Worm (Caenorhabditis elegans) whole organism, L1 larva: ENCODE data around the gene cebp-1.

Experiments
- C34B4.2 ChIP-seq: sonication (generic microtip); optimal IDR thresholded peaks from 2 replicates; lab custom pipeline; 2017; ENCODE audit warnings: mild to moderate bottlenecking, missing genetic modification characterization, missing compliant biosample characterization
- Y116A8C.19 ChIP-seq: sonication (generic microtip); optimal IDR thresholded peaks from 2 replicates; lab custom pipeline; 2016; ENCODE audit warnings: missing compliant biosample characterization, missing genetic modification characterization, borderline replicate concordance
- aha-1 ChIP-seq: fragments of 150-350 bp; optimal IDR thresholded peaks from 2 replicates; lab custom pipeline; 2014; ENCODE audit warnings: missing biosample characterization, missing genetic modification characterization
- alr-1 ChIP-seq: fragments of 200-800 bp; sonication (Bioruptor generic); optimal IDR thresholded peaks from 2 replicates; lab custom pipeline; 2018; ENCODE audit warnings: borderline replicate concordance, mild to moderate bottlenecking, missing genetic modification characterization, missing compliant biosample characterization
- aly-2 ChIP-seq: fragments of 150-350 bp; optimal IDR thresholded peaks from 2 replicates; lab custom pipeline; 2014; ENCODE audit warnings: missing biosample characterization, missing genetic modification characterization
- ceh-63 ChIP-seq: fragments of 200-800 bp; sonication (Bioruptor generic); optimal IDR thresholded peaks from 2 replicates; lab custom pipeline; 2018; ENCODE audit warnings: mild to moderate bottlenecking, missing genetic modification characterization, missing compliant biosample characterization
- efl-1 ChIP-seq, 4 experiments: fragments of 150-350 bp; optimal IDR thresholded peaks in 3 of 4; peaks in 1 of 4; 1 replicate in 1 of 4; 2 replicates in 3 of 4; lab custom pipeline; 2014; ENCODE audit warnings: missing biosample characterization in 2 of 4, missing genetic modification characterization in 2 of 4, missing genetic modification reagents in 2 of 4
- egl-13 ChIP-seq: sonication (generic microtip); optimal IDR thresholded peaks from 2 replicates; lab custom pipeline; 2016; ENCODE audit warnings: missing genotype, missing genetic modification reagents, missing genetic modification characterization, missing compliant biosample characterization
- elt-3 ChIP-seq, 6 experiments: fragments of 150-350 bp in 1 of 6; sonication (generic microtip); optimal IDR thresholded peaks; 2 replicates each; lab custom pipeline; 2017 to 2018; ENCODE audit warnings: missing biosample characterization in 6 of 6, missing genetic modification characterization in 6 of 6, inconsistent platforms in 1 of 6
- ets-5 ChIP-seq: fragments of 200-800 bp; sonication (Bioruptor generic); IDR thresholded peaks from 2 replicates; pipeline ENCODE4 v1.3.6; 2022; ENCODE audit warnings: missing genetic modification characterization, missing compliant biosample characterization
- fkh-8 ChIP-seq: sonication (generic microtip); optimal IDR thresholded peaks from 2 replicates; lab custom pipeline; 2016; ENCODE audit warnings: mild to moderate bottlenecking, missing genetic modification characterization, missing compliant biosample characterization
- fos-1 ChIP-seq: fragments of 150-350 bp; optimal IDR thresholded peaks from 2 replicates; lab custom pipeline; 2014; ENCODE audit warnings: missing biosample characterization, missing genetic modification characterization
- grh-1 ChIP-seq: fragments of 200-800 bp; sonication (Bioruptor generic); IDR thresholded peaks from 2 replicates; pipeline ENCODE4 v1.3.6; 2022; ENCODE audit warnings: missing genetic modification reagents, missing genetic modification characterization, missing compliant biosample characterization
- hlh-17 ChIP-seq: fragments of 200-800 bp; sonication (Bioruptor generic); optimal IDR thresholded peaks from 2 replicates; lab custom pipeline; 2018; ENCODE audit warnings: missing genetic modification characterization, mild to moderate bottlenecking, missing compliant biosample characterization, moderate library complexity, borderline replicate concordance
- hpl-2 ChIP-seq: fragments of 150-350 bp; optimal IDR thresholded peaks from 2 replicates; lab custom pipeline; 2014; ENCODE audit warnings: missing biosample characterization, missing genetic modification reagents, missing genetic modification characterization
- isw-1 ChIP-seq: fragments of 200-800 bp; sonication (Bioruptor generic); IDR thresholded peaks from 2 replicates; pipeline ENCODE4 v1.3.6; 2022; ENCODE audit warnings: missing genetic modification characterization, missing compliant biosample characterization
- lin-13 ChIP-seq: fragments of 150-350 bp; optimal IDR thresholded peaks from 2 replicates; lab custom pipeline; 2014; ENCODE audit warnings: missing biosample characterization, missing genetic modification reagents, missing genetic modification characterization
- lin-14 ChIP-seq: fragments of 200-800 bp; sonication (Bioruptor generic); optimal IDR thresholded peaks from 2 replicates; lab custom pipeline; 2018; ENCODE audit warnings: mild to moderate bottlenecking, missing genetic modification characterization, moderate library complexity, missing compliant biosample characterization
- lin-15B ChIP-seq: fragments of 150-350 bp; sonication (generic microtip); optimal IDR thresholded peaks from 3 replicates; lab custom pipeline; 2014; ENCODE audit warnings: missing biosample characterization, missing genetic modification characterization
- lin-35 ChIP-seq, 2 experiments: fragments of 150-350 bp; optimal IDR thresholded peaks; 2 replicates each; lab custom pipeline; 2014; ENCODE audit warnings: missing biosample characterization in 2 of 2, missing genetic modification characterization in 2 of 2, missing genetic modification reagents in 2 of 2
- mab-9 ChIP-seq: fragments of 200-800 bp; sonication (Bioruptor generic); IDR thresholded peaks from 2 replicates; pipeline ENCODE4 v1.3.6; 2022; ENCODE audit warnings: missing genetic modification reagents, missing genetic modification characterization, missing compliant biosample characterization
- mdl-1 ChIP-seq, 2 experiments: fragments of 150-350 bp; optimal IDR thresholded peaks; 2 replicates each; lab custom pipeline; 2014 to 2017; ENCODE audit warnings: missing biosample characterization in 2 of 2, missing genetic modification characterization in 2 of 2, inconsistent platforms in 1 of 2
- nhr-237 ChIP-seq: fragments of 150-350 bp; optimal IDR thresholded peaks from 2 replicates; lab custom pipeline; 2014; ENCODE audit warnings: missing biosample characterization, missing genetic modification characterization
- nhr-28 ChIP-seq: fragments of 150-350 bp; optimal IDR thresholded peaks from 2 replicates; lab custom pipeline; 2014; ENCODE audit warnings: missing biosample characterization, missing genetic modification characterization
- nhr-47 ChIP-seq: sonication (generic microtip); optimal IDR thresholded peaks from 2 replicates; lab custom pipeline; 2016; ENCODE audit warnings: mild to moderate bottlenecking, missing genetic modification characterization, moderate library complexity, missing compliant biosample characterization
- nhr-71 ChIP-seq: sonication (generic microtip); optimal IDR thresholded peaks from 2 replicates; lab custom pipeline; 2016; ENCODE audit warnings: mild to moderate bottlenecking, missing genetic modification characterization, moderate library complexity, missing compliant biosample characterization
- nhr-77 ChIP-seq: fragments of 150-350 bp; optimal IDR thresholded peaks from 2 replicates; lab custom pipeline; 2014; ENCODE audit warnings: missing biosample characterization, missing genetic modification characterization
- nhr-85 ChIP-seq: sonication (generic microtip); peaks from one replicate; lab custom pipeline; 2016; ENCODE audit warnings: missing genetic modification characterization, inconsistent platforms, missing compliant biosample characterization
- nhr-90 ChIP-seq: sonication (generic microtip); optimal IDR thresholded peaks from 2 replicates; lab custom pipeline; 2016; ENCODE audit warnings: mild to moderate bottlenecking, missing genetic modification characterization, missing compliant biosample characterization; ENCODE audit not compliant: poor library complexity
- pax-3 ChIP-seq: fragments of 200-800 bp; sonication (Bioruptor generic); optimal IDR thresholded peaks from 2 replicates; lab custom pipeline; 2018; ENCODE audit warnings: mild to moderate bottlenecking, missing genetic modification characterization, moderate library complexity, missing compliant biosample characterization
- rnt-1 ChIP-seq: sonication (generic microtip); optimal IDR thresholded peaks from 2 replicates; lab custom pipeline; 2016; ENCODE audit warnings: mild to moderate bottlenecking, missing genetic modification characterization, moderate library complexity, missing compliant biosample characterization
- sox-4 ChIP-seq: sonication (generic microtip); optimal IDR thresholded peaks from 2 replicates; lab custom pipeline; 2016; ENCODE audit warnings: missing genetic modification characterization, missing compliant biosample characterization
- sup-37 ChIP-seq: fragments of 200-800 bp; sonication (Bioruptor generic); optimal IDR thresholded peaks from 2 replicates; lab custom pipeline; 2018; ENCODE audit warnings: mild to moderate bottlenecking, missing genetic modification characterization, missing compliant biosample characterization
- swsn-7 ChIP-seq: sonication (generic microtip); optimal IDR thresholded peaks from 2 replicates; lab custom pipeline; 2016; ENCODE audit warnings: missing genetic modification characterization, missing compliant biosample characterization
- tlp-1 ChIP-seq: fragments of 150-350 bp; optimal IDR thresholded peaks from 2 replicates; lab custom pipeline; 2014; ENCODE audit warnings: missing biosample characterization, missing genetic modification characterization
- unc-130 ChIP-seq: fragments of 150-350 bp; optimal IDR thresholded peaks from 2 replicates; lab custom pipeline; 2017; ENCODE audit warnings: missing biosample characterization, missing genetic modification characterization, inconsistent platforms
- ztf-11 ChIP-seq, 2 experiments: sonication (generic microtip); optimal IDR thresholded peaks; 2 replicates each; lab custom pipeline; 2016 to 2017; ENCODE audit warnings: missing genetic modification characterization in 2 of 2, missing biosample characterization in 1 of 2, missing compliant biosample characterization in 1 of 2

Gene cebp-1

ce11 chrX:1453770-1454169 is at the start of gene cebp-1 (continued):
- TF ChIP-seq elt-3 (tag; optimal IDR thresholded peaks at IDR 0.05; lab: Kevin White, UChicago), result no peak
- no peak for TF ChIP-seq aha-1
- TF ChIP-seq ets-5 (GFP tag; lab: Robert Waterston, UW), result no peak
- no peak for TF ChIP-seq sox-4
- no peak for TF ChIP-seq hlh-17 (GFP tag; lab: Kevin White, UChicago)
- no peak for TF ChIP-seq nhr-28 (tag; lab: Kevin White, UChicago)
- TF ChIP-seq nhr-90, result no peak
- no peak for TF ChIP-seq ceh-63 (GFP tag; lab: Kevin White, UChicago)
- TF ChIP-seq nhr-77 (tag; lab: Kevin White, UChicago), result no peak
- TF ChIP-seq aly-2 (tag; lab: Kevin White, UChicago), result no peak
- TF ChIP-seq isw-1 (GFP tag; lab: Robert Waterston, UW), result no peak
- TF ChIP-seq lin-13 (GFP tag; lab: Kevin White, UChicago), result no peak
- no peak for TF ChIP-seq unc-130 (tag; lab: Kevin White, UChicago)
- no peak for TF ChIP-seq alr-1 (tag; lab: Kevin White, UChicago)
- no peak for TF ChIP-seq tlp-1 (tag; lab: Kevin White, UChicago)
- TF ChIP-seq mab-9, result no peak
- TF ChIP-seq sup-37 (GFP tag; lab: Kevin White, UChicago), result no peak
- no peak for TF ChIP-seq C34B4.2 (tag; lab: Kevin White, UChicago)
- no peak for TF ChIP-seq grh-1 (GFP tag; lab: Robert Waterston, UW)
- no peak for TF ChIP-seq nhr-47 (tag; lab: Kevin White, UChicago)
- no peak for TF ChIP-seq nhr-85 (tag; lab: Kevin White, UChicago)
- TF ChIP-seq egl-13 (tag; lab: Kevin White, UChicago), result no peak
- TF ChIP-seq ztf-11 (tag; optimal IDR thresholded peaks at IDR 0.05; lab: Kevin White, UChicago), result no peak
- no peak for TF ChIP-seq mdl-1 (tag; optimal IDR thresholded peaks at IDR 0.05; lab: Kevin White, UChicago)
- TF ChIP-seq fos-1 (tag; lab: Kevin White, UChicago), result no peak
- TF ChIP-seq lin-14, result no peak
- no peak for TF ChIP-seq hpl-2
- peak; percentile 19 for TF ChIP-seq nhr-71 (tag; lab: Kevin White, UChicago)
- TF ChIP-seq swsn-7 (tag; lab: Kevin White, UChicago), result no peak
- no peak for TF ChIP-seq nhr-237 (tag; lab: Kevin White, UChicago)

- TF ChIP-seq lin-35 (GFP tag; optimal IDR thresholded peaks at IDR 0.05; lab: Kevin White, UChicago), result no peak
- TF ChIP-seq nhr-71 (tag; lab: Kevin White, UChicago), result no peak
- TF ChIP-seq nhr-85 (tag; lab: Kevin White, UChicago), result peak; percentile 57
Observed at ce11 chrX:1502914-1503313, 49.2 kb upstream of the cebp-1 start.

- TF ChIP-seq lin-15B, result no peak
- no peak for TF ChIP-seq fkh-8
- no peak for TF ChIP-seq nhr-237 (tag; lab: Kevin White, UChicago)
- TF ChIP-seq rnt-1 (tag; lab: Kevin White, UChicago), result no peak
- no peak for TF ChIP-seq sox-4
- TF ChIP-seq Y116A8C.19 (tag; lab: Kevin White, UChicago), result no peak
Observed at ce11 chrX:1502490-1502889, 48.8 kb upstream of the cebp-1 start, which contains the start of gene F09E10.1. F09E10.1 (plus strand) TSS chrX:1502790.

ce11 chrX:1501752-1502151 is 48.1 kb upstream of the cebp-1 start, which contains the start of gene F09E10.7:
F09E10.7 (minus strand) TSS chrX:1501852.
- no peak for TF ChIP-seq efl-1 (optimal IDR thresholded peaks at IDR 0.05; lab: Kevin White, UChicago)
- TF ChIP-seq efl-1 (GFP tag; optimal IDR thresholded peaks at IDR 0.05 in 1 of 2; lab: Kevin White, UChicago), result peak in 1 of 2 experiments; percentile 66
- no peak for TF ChIP-seq pax-3 (tag; lab: Kevin White, UChicago)
